Worm (Caenorhabditis elegans) whole organism, early embryonic: Measurements from ENCODE around the gene F46F5.13.

Experiments used
- B0310.2 ChIP-seq: sonication (generic microtip); optimal IDR thresholded peaks from 2 replicates; lab custom pipeline; 2016; ENCODE audit warnings: mild to moderate bottlenecking, missing genetic modification characterization, missing compliant biosample characterization
- aly-1 ChIP-seq: sonication (generic microtip); optimal IDR thresholded peaks from 2 replicates; lab custom pipeline; 2016; ENCODE audit warnings: missing genetic modification characterization, missing compliant biosample characterization
- ama-1 ChIP-seq: fragments of 150-350 bp; optimal IDR thresholded peaks from 2 replicates; lab custom pipeline; 2014
- ceh-13 ChIP-seq: fragments of 200-800 bp; sonication (Bioruptor generic); optimal IDR thresholded peaks from 2 replicates; lab custom pipeline; 2018; ENCODE audit warnings: mild to moderate bottlenecking, missing genetic modification characterization, missing compliant biosample characterization
- ceh-36 ChIP-seq: sonication (generic microtip); optimal IDR thresholded peaks from 2 replicates; lab custom pipeline; 2016; ENCODE audit warnings: missing genetic modification characterization, inconsistent platforms, missing compliant biosample characterization
- ets-7 ChIP-seq: sonication (generic microtip); optimal IDR thresholded peaks from 2 replicates; lab custom pipeline; 2016; ENCODE audit warnings: missing genotype, missing genetic modification characterization, missing compliant biosample characterization
- flt-1 ChIP-seq: fragments of 200-800 bp; sonication (Bioruptor generic); IDR thresholded peaks from 2 replicates; pipeline ENCODE4 v1.3.6; 2022; ENCODE audit warnings: missing genetic modification characterization, missing compliant biosample characterization
- hmbx-1 ChIP-seq: sonication (generic microtip); optimal IDR thresholded peaks from 2 replicates; lab custom pipeline; 2016; ENCODE audit warnings: mild to moderate bottlenecking, missing genetic modification characterization, missing compliant biosample characterization
- hnd-1 ChIP-seq: sonication (generic microtip); optimal IDR thresholded peaks from 2 replicates; lab custom pipeline; 2016; ENCODE audit warnings: missing genetic modification characterization, missing compliant biosample characterization
- pes-1 ChIP-seq: fragments of 200-800 bp; sonication (Bioruptor generic); IDR thresholded peaks from 2 replicates; pipeline ENCODE4 v1.3.6; 2022; ENCODE audit warnings: missing genetic modification reagents, missing genetic modification characterization, missing compliant biosample characterization
- scrt-1 ChIP-seq: fragments of 200-800 bp; sonication (Bioruptor generic); IDR thresholded peaks from 2 replicates; pipeline ENCODE4 v1.3.6; 2022; ENCODE audit warnings: missing genetic modification characterization, missing compliant biosample characterization
- sea-1 ChIP-seq: fragments of 200-800 bp; sonication (Bioruptor generic); conservative IDR thresholded peaks from 2 replicates; pipeline ENCODE4 v1.3.6; 2022; ENCODE audit warnings: missing genetic modification characterization, missing compliant biosample characterization
- tbx-37 ChIP-seq: fragments of 200-800 bp; sonication (Bioruptor generic); conservative IDR thresholded peaks from 2 replicates; pipeline ENCODE4 v1.3.6; 2022; ENCODE audit warnings: missing genetic modification reagents, missing genetic modification characterization, missing compliant biosample characterization
- tra-4 ChIP-seq: sonication (generic microtip); optimal IDR thresholded peaks from 2 replicates; lab custom pipeline; 2017; ENCODE audit warnings: missing genetic modification characterization, missing compliant biosample characterization

- TF ChIP-seq B0310.2 (tag; lab: Kevin White, UChicago) (no peak), ama-1 (lab: Kevin White, UChicago) (no peak), hmbx-1 (tag; lab: Kevin White, UChicago) (no peak), sea-1 (GFP tag; lab: Robert Waterston, UW) (no peak), tbx-37 (GFP tag; lab: Robert Waterston, UW) (no peak), tra-4 (no peak), scrt-1 (GFP tag; lab: Robert Waterston, UW) (no peak), ceh-36 (tag; lab: Kevin White, UChicago) (no peak), flt-1 (GFP tag; lab: Robert Waterston, UW) (no peak), aly-1 (no peak), pes-1 (GFP tag; lab: Robert Waterston, UW) (no peak), ceh-13 (GFP tag; lab: Kevin White, UChicago) (no peak), hnd-1 (tag; lab: Kevin White, UChicago) (no peak), ets-7 (tag; lab: Kevin White, UChicago) (no peak)
Measured at ce11 chrII:848519-848918, 45.4 kb downstream of the F46F5.13 start, which contains the start of the genes acdh-9 and F28A10.13.
